Fruit fly (Drosophila melanogaster): ENCODE results near the gene tkv.

The tkv gene

dm6 chr2L:5303044-5303904, 32.1 kb upstream of the tkv start (continued):
- peak; percentile 38 for TF ChIP-seq CG18599 (GFP tag; optimal IDR thresholded peaks at IDR 0.05)
- no peak for TF ChIP-seq CG16863 (GFP tag; optimal IDR thresholded peaks at IDR 0.05)
- TF ChIP-seq Fer3 (tag; optimal IDR thresholded peaks at IDR 0.05), result no peak
- no peak for TF ChIP-seq ranshi (GFP tag; IDR thresholded peaks at IDR 0.05)
- TF ChIP-seq Hsf (GFP tag; optimal IDR thresholded peaks at IDR 0.05), result no peak
- TF ChIP-seq seq (GFP tag; IDR thresholded peaks at IDR 0.05), result no peak
- TF ChIP-seq ab (GFP tag; optimal IDR thresholded peaks at IDR 0.05), result no peak
- TF ChIP-seq Ets97D (GFP tag; optimal IDR thresholded peaks at IDR 0.05), result no peak
- no peak for TF ChIP-seq CG18619 (GFP tag; optimal IDR thresholded peaks at IDR 0.05)
- TF ChIP-seq CG8944 (GFP tag; optimal IDR thresholded peaks at IDR 0.05), result no peak
- no peak for TF ChIP-seq Scr (GFP tag; IDR thresholded peaks at IDR 0.05; ENCODE audit: partially characterized antibody)
- TF ChIP-seq Ssrp (tag; optimal IDR thresholded peaks at IDR 0.05), result no peak
- TF ChIP-seq CG2129 (GFP tag; IDR thresholded peaks at IDR 0.05; ENCODE audit: partially characterized antibody), result no peak
- TF ChIP-seq CG34224 (GFP tag; IDR thresholded peaks at IDR 0.05; ENCODE audit: partially characterized antibody), result no peak
- no peak for TF ChIP-seq Myb (GFP tag; optimal IDR thresholded peaks at IDR 0.05)
- no peak for TF ChIP-seq CG17385 (GFP tag; optimal IDR thresholded peaks at IDR 0.05)
- peak; percentile 37 for TF ChIP-seq CG1603 (tag; optimal IDR thresholded peaks at IDR 0.05)
- no peak for TF ChIP-seq CG8924 (tag; optimal IDR thresholded peaks at IDR 0.05)
- peak; percentile 82 for TF ChIP-seq cwo (GFP tag; optimal IDR thresholded peaks at IDR 0.05)
- peak; percentile 50 for TF ChIP-seq CG9437 (GFP tag; optimal IDR thresholded peaks at IDR 0.05)
- TF ChIP-seq fd96Cb (tag; optimal IDR thresholded peaks at IDR 0.05), result no peak
- TF ChIP-seq dati (GFP tag; IDR thresholded peaks at IDR 0.05), result no peak
- TF ChIP-seq ttk (GFP tag; IDR thresholded peaks at IDR 0.05), result no peak
- TF ChIP-seq ci (GFP tag; IDR thresholded peaks at IDR 0.05), result peak; percentile 53; the same call in 2 of the 3 replicates
- no peak for TF ChIP-seq Mrtf (GFP tag; IDR thresholded peaks at IDR 0.05)
- TF ChIP-seq nau (GFP tag; optimal IDR thresholded peaks at IDR 0.05), result no peak
- 0 out of 3 replicates have a peak, but pooled peaks have one; percentile 16 for TF ChIP-seq gce (GFP tag; IDR thresholded peaks at IDR 0.05)
- no peak for TF ChIP-seq CG30020 (tag; optimal IDR thresholded peaks at IDR 0.05)
- TF ChIP-seq Tbp (GFP tag; optimal IDR thresholded peaks at IDR 0.05), result no peak
- TF ChIP-seq CG31441 (GFP tag; IDR thresholded peaks at IDR 0.05), result 0 out of 2 replicates have a peak, but pooled peaks have one; percentile 8
- TF ChIP-seq pnt (GFP tag; optimal IDR thresholded peaks at IDR 0.05), result no peak
- TF ChIP-seq H2.0 (GFP tag; IDR thresholded peaks at IDR 0.05), result no peak
- no peak for TF ChIP-seq CG8290 (GFP tag; optimal IDR thresholded peaks at IDR 0.05)
- TF ChIP-seq CG8290 (tag; optimal IDR thresholded peaks at IDR 0.05), result peak in 1 of 2 experiments; percentile 50
- TF ChIP-seq CG17912 (GFP tag; optimal IDR thresholded peaks at IDR 0.05), result no peak
- TF ChIP-seq cas (GFP tag; IDR thresholded peaks at IDR 0.05), result no peak
- TF ChIP-seq CG12942 (GFP tag; optimal IDR thresholded peaks at IDR 0.05), result no peak
- TF ChIP-seq CrebB (tag; optimal IDR thresholded peaks at IDR 0.05), result no peak
- no peak for TF ChIP-seq bowl (GFP tag; IDR thresholded peaks at IDR 0.05)
- TF ChIP-seq Nf-YC (tag; optimal IDR thresholded peaks at IDR 0.05), result no peak
- TF ChIP-seq Spps (tag; optimal IDR thresholded peaks at IDR 0.05), result no peak
- no peak for TF ChIP-seq CG9609 (GFP tag; optimal IDR thresholded peaks at IDR 0.05)
- TF ChIP-seq Fer1 (GFP tag; optimal IDR thresholded peaks at IDR 0.05), result peak; percentile 19
- no peak for TF ChIP-seq tx (GFP tag; optimal IDR thresholded peaks at IDR 0.05)
- TF ChIP-seq CG8388 (GFP tag; optimal IDR thresholded peaks at IDR 0.05), result no peak
- no peak for TF ChIP-seq CG14050 (GFP tag; IDR thresholded peaks at IDR 0.05)
- no peak for TF ChIP-seq NK7.1 (GFP tag; optimal IDR thresholded peaks at IDR 0.05)
- no peak for TF ChIP-seq CG4617 (GFP tag; optimal IDR thresholded peaks at IDR 0.05; ENCODE audit: borderline replicate concordance)
- TF ChIP-seq CG13624 (GFP tag; optimal IDR thresholded peaks at IDR 0.05), result no peak
- no peak for TF ChIP-seq CG31224 (GFP tag; IDR thresholded peaks at IDR 0.05)
